Worm (Caenorhabditis elegans) whole organism, L3 larva: Measurements from ENCODE around the gene Y39B6A.13.
A peak's percentile ranks its signal among the peaks of the same experiment; 100 is the strongest.

Experiments
- ZK546.5 ChIP-seq: sonication (generic microtip); optimal IDR thresholded peaks from 2 replicates; lab custom pipeline; 2017; ENCODE audit warnings: missing biosample characterization, missing genetic modification characterization
- aly-2 ChIP-seq: fragments of 150-350 bp; optimal IDR thresholded peaks from 2 replicates; lab custom pipeline; 2014; ENCODE audit warnings: missing biosample characterization, missing genetic modification characterization
- ceh-28 ChIP-seq: fragments of 150-350 bp; optimal IDR thresholded peaks from 2 replicates; lab custom pipeline; 2014; ENCODE audit warnings: missing biosample characterization, missing genetic modification reagents, missing genetic modification characterization
- daf-12 ChIP-seq: fragments of 150-350 bp; optimal IDR thresholded peaks from 2 replicates; lab custom pipeline; 2014; ENCODE audit warnings: missing biosample characterization, missing genetic modification reagents, missing genetic modification characterization
- egl-27 ChIP-seq: sonication (generic microtip); optimal IDR thresholded peaks from 4 replicates; lab custom pipeline; 2017; ENCODE audit warnings: missing biosample characterization, missing genetic modification reagents, missing genetic modification characterization
- egl-5 ChIP-seq: fragments of 150-350 bp; optimal IDR thresholded peaks from 2 replicates; lab custom pipeline; 2017; ENCODE audit warnings: missing biosample characterization, missing genetic modification reagents, missing genetic modification characterization, inconsistent platforms
- elt-1 ChIP-seq: fragments of 150-350 bp; optimal IDR thresholded peaks from 2 replicates; lab custom pipeline; 2014; ENCODE audit warnings: missing biosample characterization, missing genetic modification characterization
- elt-2 ChIP-seq: sonication (generic microtip); optimal IDR thresholded peaks from 2 replicates; lab custom pipeline; 2016; ENCODE audit warnings: missing genetic modification reagents, mild to moderate bottlenecking, missing genetic modification characterization, missing compliant biosample characterization
- elt-3 ChIP-seq, 3 experiments: fragments of 150-350 bp in 1 of 3; sonication (generic microtip) in 2 of 3; optimal IDR thresholded peaks; 2 replicates in 2 of 3; 4 replicates in 1 of 3; lab custom pipeline; 2014 to 2017; ENCODE audit warnings: missing biosample characterization in 3 of 3, missing genetic modification characterization in 3 of 3
- eor-1 ChIP-seq, 2 experiments: fragments of 150-350 bp; optimal IDR thresholded peaks; 2 replicates each; lab custom pipeline; 2014 to 2018; ENCODE audit warnings: missing biosample characterization in 2 of 2, missing genetic modification characterization in 2 of 2
- jun-1 ChIP-seq: fragments of 150-350 bp; optimal IDR thresholded peaks from 2 replicates; lab custom pipeline; 2014; ENCODE audit warnings: missing biosample characterization, missing genetic modification reagents, missing genetic modification characterization
- lin-15B ChIP-seq: fragments of 150-350 bp; optimal IDR thresholded peaks from 2 replicates; lab custom pipeline; 2014; ENCODE audit warnings: missing biosample characterization, missing genetic modification characterization
- lin-39 ChIP-seq: fragments of 150-350 bp; optimal IDR thresholded peaks from 2 replicates; lab custom pipeline; 2018; ENCODE audit warnings: missing biosample characterization, missing genetic modification reagents, missing genetic modification characterization
- lsy-12 ChIP-seq: sonication (generic microtip); optimal IDR thresholded peaks from 2 replicates; lab custom pipeline; 2016; ENCODE audit warnings: mild to moderate bottlenecking, missing genetic modification characterization, missing compliant biosample characterization
- mdl-1 ChIP-seq: fragments of 150-350 bp; optimal IDR thresholded peaks from 2 replicates; lab custom pipeline; 2014; ENCODE audit warnings: missing biosample characterization, missing genetic modification characterization
- nfya-1 ChIP-seq: sonication (generic microtip); optimal IDR thresholded peaks from 2 replicates; lab custom pipeline; 2017; ENCODE audit warnings: missing genetic modification characterization, mild to moderate bottlenecking, missing compliant biosample characterization, antibody characterized with exemption, moderate library complexity; ENCODE audit not compliant: insufficient read depth
- nhr-43 ChIP-seq: sonication (generic microtip); optimal IDR thresholded peaks from 2 replicates; lab custom pipeline; 2016; ENCODE audit warnings: mild to moderate bottlenecking, missing genetic modification characterization, missing compliant biosample characterization; ENCODE audit not compliant: poor library complexity, severe bottlenecking
- pha-4 ChIP-seq: fragments of 150-350 bp; optimal IDR thresholded peaks from 2 replicates; lab custom pipeline; 2014; ENCODE audit warnings: missing biosample characterization, missing genetic modification reagents, missing genetic modification characterization
- pqm-1 ChIP-seq: fragments of 150-350 bp; optimal IDR thresholded peaks from 2 replicates; lab custom pipeline; 2017; ENCODE audit warnings: missing biosample characterization, missing genetic modification characterization, inconsistent platforms
- sea-2 ChIP-seq: fragments of 150-350 bp; sonication (generic microtip); optimal IDR thresholded peaks from 4 replicates; lab custom pipeline; 2014; ENCODE audit warnings: missing biosample characterization, missing genetic modification reagents, missing genetic modification characterization
- tbx-2 ChIP-seq: sonication (generic microtip); optimal IDR thresholded peaks from 2 replicates; lab custom pipeline; 2016; ENCODE audit warnings: mild to moderate bottlenecking, missing genetic modification characterization, missing compliant biosample characterization
- unc-39 ChIP-seq: sonication (generic microtip); optimal IDR thresholded peaks from 4 replicates; lab custom pipeline; 2017; ENCODE audit warnings: missing biosample characterization, missing genetic modification characterization
- zag-1 ChIP-seq: fragments of 150-350 bp; optimal IDR thresholded peaks from 2 replicates; lab custom pipeline; 2014; ENCODE audit warnings: missing biosample characterization, missing genetic modification characterization

Gene Y39B6A.13

ce11 chrV:19116872-19117372 is 2.3 kb downstream of the Y39B6A.13 start:
- TF ChIP-seq nhr-43 (tag; lab: Kevin White, UChicago) (no peak), ceh-28 (peak; percentile 92), pqm-1 (tag; lab: Kevin White, UChicago) (no peak), daf-12 (tag; lab: Kevin White, UChicago) (no peak)

- TF ChIP-seq ceh-28 = peak; percentile 53
Observed at ce11 chrV:19113639-19114038, 5.6 kb downstream of the Y39B6A.13 start.

- peak; percentile 90 for TF ChIP-seq ceh-28
- TF ChIP-seq, all 47 proteins: peak for 1; not testable (repeated sequence) for 46
Observed at ce11 chrV:19112590-19112989, 6.6 kb downstream of the Y39B6A.13 start.

- no peak for TF ChIP-seq egl-27
- TF ChIP-seq ceh-28 = peak; percentile 86
Observed at ce11 chrV:19107065-19107464, 12.2 kb downstream of the Y39B6A.13 start.

- TF ChIP-seq ceh-28 = peak; percentile 98
- TF ChIP-seq, all 47 proteins: peak for 1; not testable (repeated sequence) for 46
Observed at ce11 chrV:19101589-19102201, 17.5 kb downstream of the Y39B6A.13 start, which contains the start of gene zhp-4. TSS of gene zhp-4 (minus strand) at chrV:19101786.

ce11 chrV:19100663-19101062 is 18.6 kb downstream of the Y39B6A.13 start:
- TF ChIP-seq ceh-28 = peak; percentile 69

ce11 chrV:19100139-19100538 is 19.1 kb downstream of the Y39B6A.13 start:
- peak; percentile 78 for TF ChIP-seq ceh-28

ce11 chrV:19099504-19099903 is 19.7 kb downstream of the Y39B6A.13 start:
- TF ChIP-seq elt-1 (tag; lab: Kevin White, UChicago) (no peak), nfya-1 (tag; lab: Kevin White, UChicago) (no peak), aly-2 (tag; lab: Kevin White, UChicago) (no peak), ceh-28 (peak; percentile 95), elt-2 (no peak), eor-1 (tag; optimal IDR thresholded peaks at IDR 0.05; lab: Kevin White, UChicago) (no peak)

ce11 chrV:19090885-19091284 is 28.3 kb downstream of the Y39B6A.13 start:
- TF ChIP-seq elt-1 (tag; lab: Kevin White, UChicago) (no peak), lin-39 (no peak), elt-3 (tag; optimal IDR thresholded peaks at IDR 0.05; lab: Kevin White, UChicago) (no peak), mdl-1 (tag; lab: Kevin White, UChicago) (no peak), unc-39 (no peak), pha-4 (no peak), sea-2 (GFP tag; lab: Kevin White, UChicago) (no peak), lsy-12 (tag; lab: Kevin White, UChicago) (no peak), nfya-1 (tag; lab: Kevin White, UChicago) (no peak), zag-1 (no peak), lin-15B (tag; lab: Kevin White, UChicago) (no peak), jun-1 (no peak), elt-2 (no peak), tbx-2 (no peak), egl-5 (tag; lab: Kevin White, UChicago) (no peak), ZK546.5 (tag; lab: Kevin White, UChicago) (no peak)
